Worm (Caenorhabditis elegans): ENCODE results near the gene nspf-2.

ce11 chrII:2719212-2719611, 30.5 kb downstream of the nspf-2 start:
- TF ChIP-seq fos-1 (tag; optimal IDR thresholded peaks at IDR 0.05) (no peak), elt-3 (tag; optimal IDR thresholded peaks at IDR 0.05) (no peak), nfya-1 (tag; optimal IDR thresholded peaks at IDR 0.05; ENCODE audit: insufficient read depth) (no peak), lin-39 (tag; optimal IDR thresholded peaks at IDR 0.05) (no peak), ztf-11 (tag; optimal IDR thresholded peaks at IDR 0.05) (no peak), nhr-237 (tag; optimal IDR thresholded peaks at IDR 0.05) (no peak), nhr-25 (tag; optimal IDR thresholded peaks at IDR 0.05) (no peak)
